Worm (Caenorhabditis elegans) whole organism, L2 larva: ENCODE measurements around the gene bud-31.
A peak's percentile ranks its signal among the peaks of the same experiment; 100 is the strongest.

Experiments
- C34F6.9 ChIP-seq: fragments of 150-350 bp; optimal IDR thresholded peaks from 2 replicates; lab custom pipeline; 2014; ENCODE audit warnings: missing biosample characterization, missing genetic modification characterization
- F13H6.1 ChIP-seq: sonication (generic microtip); optimal IDR thresholded peaks from 2 replicates; lab custom pipeline; 2016; ENCODE audit warnings: missing genetic modification characterization, missing compliant biosample characterization
- R02D3.7 ChIP-seq: fragments of 150-350 bp; optimal IDR thresholded peaks from 2 replicates; lab custom pipeline; 2014; ENCODE audit warnings: missing biosample characterization, missing genetic modification characterization
- alr-1 ChIP-seq: fragments of 150-350 bp; optimal IDR thresholded peaks from 2 replicates; lab custom pipeline; 2014; ENCODE audit warnings: missing biosample characterization, missing genetic modification characterization
- aly-2 ChIP-seq: fragments of 150-350 bp; optimal IDR thresholded peaks from 2 replicates; lab custom pipeline; 2014; ENCODE audit warnings: missing biosample characterization, missing genetic modification characterization
- blmp-1 ChIP-seq: sonication (generic microtip); optimal IDR thresholded peaks from 2 replicates; lab custom pipeline; 2017; ENCODE audit warnings: missing genetic modification characterization, mild to moderate bottlenecking, missing compliant biosample characterization, antibody characterized with exemption, moderate library complexity; ENCODE audit not compliant: insufficient read depth
- ceh-16 ChIP-seq: fragments of 150-350 bp; optimal IDR thresholded peaks from 2 replicates; lab custom pipeline; 2014; ENCODE audit warnings: missing biosample characterization, missing genetic modification characterization
- crh-2 ChIP-seq: sonication (generic microtip); optimal IDR thresholded peaks from 2 replicates; lab custom pipeline; 2017; ENCODE audit warnings: missing biosample characterization, missing genetic modification characterization
- dmd-4 ChIP-seq: sonication (generic microtip); optimal IDR thresholded peaks from 2 replicates; lab custom pipeline; 2017; ENCODE audit warnings: missing biosample characterization, missing genetic modification characterization
- egl-27 ChIP-seq: sonication (generic microtip); optimal IDR thresholded peaks from 3 replicates; lab custom pipeline; 2017; ENCODE audit warnings: missing biosample characterization, missing genetic modification reagents, missing genetic modification characterization
- fos-1 ChIP-seq: fragments of 150-350 bp; optimal IDR thresholded peaks from 2 replicates; lab custom pipeline; 2014; ENCODE audit warnings: missing biosample characterization, missing genetic modification characterization
- gmeb-1 ChIP-seq: fragments of 150-350 bp; optimal IDR thresholded peaks from 2 replicates; lab custom pipeline; 2014; ENCODE audit warnings: missing biosample characterization, missing genetic modification characterization
- lin-39 ChIP-seq: fragments of 150-350 bp; optimal IDR thresholded peaks from 2 replicates; lab custom pipeline; 2014; ENCODE audit warnings: missing biosample characterization, missing genetic modification reagents, missing genetic modification characterization
- lsy-2 ChIP-seq, 2 experiments: fragments of 150-350 bp in 1 of 2; sonication (generic microtip) in 1 of 2; optimal IDR thresholded peaks; 2 replicates each; lab custom pipeline; 2014 to 2017; ENCODE audit warnings: missing biosample characterization in 2 of 2, missing genetic modification characterization in 2 of 2
- mdl-1 ChIP-seq, 2 experiments: fragments of 150-350 bp in 1 of 2; sonication (generic microtip) in 1 of 2; optimal IDR thresholded peaks; 2 replicates each; lab custom pipeline; 2017; ENCODE audit warnings: missing biosample characterization in 2 of 2, missing genetic modification characterization in 2 of 2
- nhr-10 ChIP-seq: sonication (generic microtip); optimal IDR thresholded peaks from 2 replicates; lab custom pipeline; 2017; ENCODE audit warnings: missing biosample characterization, missing genetic modification characterization
- nhr-12 ChIP-seq: fragments of 150-350 bp; optimal IDR thresholded peaks from 2 replicates; lab custom pipeline; 2014; ENCODE audit warnings: missing biosample characterization, missing genetic modification characterization
- nhr-129 ChIP-seq: fragments of 150-350 bp; optimal IDR thresholded peaks from 2 replicates; lab custom pipeline; 2014; ENCODE audit warnings: missing biosample characterization, missing genetic modification characterization
- nhr-21 ChIP-seq: fragments of 150-350 bp; optimal IDR thresholded peaks from 2 replicates; lab custom pipeline; 2014; ENCODE audit warnings: missing biosample characterization, missing genetic modification characterization
- nhr-23 ChIP-seq: fragments of 150-350 bp; optimal IDR thresholded peaks from 2 replicates; lab custom pipeline; 2014; ENCODE audit warnings: missing biosample characterization, missing genetic modification reagents, missing genetic modification characterization
- nhr-237 ChIP-seq: fragments of 150-350 bp; optimal IDR thresholded peaks from 2 replicates; lab custom pipeline; 2014; ENCODE audit warnings: missing biosample characterization, missing genetic modification characterization
- nhr-25 ChIP-seq: fragments of 150-350 bp; sonication (generic microtip); optimal IDR thresholded peaks from 3 replicates; lab custom pipeline; 2014; ENCODE audit warnings: missing biosample characterization, missing genetic modification characterization
- nhr-6 ChIP-seq: fragments of 150-350 bp; optimal IDR thresholded peaks from 2 replicates; lab custom pipeline; 2014; ENCODE audit warnings: missing biosample characterization, missing genetic modification characterization
- peb-1 ChIP-seq: fragments of 150-350 bp; optimal IDR thresholded peaks from 2 replicates; lab custom pipeline; 2014; ENCODE audit warnings: missing biosample characterization, missing genetic modification characterization
- sem-4 ChIP-seq: fragments of 150-350 bp; optimal IDR thresholded peaks from 2 replicates; lab custom pipeline; 2014; ENCODE audit warnings: missing biosample characterization, missing genetic modification reagents, missing genetic modification characterization
- sma-3 ChIP-seq: sonication (generic microtip); optimal IDR thresholded peaks from 2 replicates; lab custom pipeline; 2016; ENCODE audit warnings: missing genetic modification reagents, missing genetic modification characterization, missing compliant biosample characterization
- sma-9 ChIP-seq, 2 experiments: fragments of 150-350 bp in 1 of 2; sonication (generic microtip) in 1 of 2; optimal IDR thresholded peaks; 2 replicates each; lab custom pipeline; 2014 to 2016; ENCODE audit warnings: missing genetic modification characterization in 2 of 2, mild to moderate bottlenecking in 1 of 2, missing biosample characterization in 1 of 2, missing compliant biosample characterization in 1 of 2, missing genetic modification reagents in 1 of 2, moderate library complexity in 1 of 2
- unc-55 ChIP-seq: fragments of 150-350 bp; sonication (generic microtip); optimal IDR thresholded peaks from 3 replicates; lab custom pipeline; 2014; ENCODE audit warnings: missing biosample characterization, missing genetic modification reagents, missing genetic modification characterization
- ztf-1 ChIP-seq: fragments of 200-800 bp; sonication (Bioruptor generic); conservative IDR thresholded peaks from 2 replicates; pipeline ENCODE4 v1.3.6; 2022; ENCODE audit warnings: missing genetic modification characterization, missing compliant biosample characterization
- ztf-4 ChIP-seq: fragments of 150-350 bp; optimal IDR thresholded peaks from 2 replicates; lab custom pipeline; 2014; ENCODE audit warnings: missing biosample characterization, missing genetic modification characterization

The bud-31 gene

DNA sequence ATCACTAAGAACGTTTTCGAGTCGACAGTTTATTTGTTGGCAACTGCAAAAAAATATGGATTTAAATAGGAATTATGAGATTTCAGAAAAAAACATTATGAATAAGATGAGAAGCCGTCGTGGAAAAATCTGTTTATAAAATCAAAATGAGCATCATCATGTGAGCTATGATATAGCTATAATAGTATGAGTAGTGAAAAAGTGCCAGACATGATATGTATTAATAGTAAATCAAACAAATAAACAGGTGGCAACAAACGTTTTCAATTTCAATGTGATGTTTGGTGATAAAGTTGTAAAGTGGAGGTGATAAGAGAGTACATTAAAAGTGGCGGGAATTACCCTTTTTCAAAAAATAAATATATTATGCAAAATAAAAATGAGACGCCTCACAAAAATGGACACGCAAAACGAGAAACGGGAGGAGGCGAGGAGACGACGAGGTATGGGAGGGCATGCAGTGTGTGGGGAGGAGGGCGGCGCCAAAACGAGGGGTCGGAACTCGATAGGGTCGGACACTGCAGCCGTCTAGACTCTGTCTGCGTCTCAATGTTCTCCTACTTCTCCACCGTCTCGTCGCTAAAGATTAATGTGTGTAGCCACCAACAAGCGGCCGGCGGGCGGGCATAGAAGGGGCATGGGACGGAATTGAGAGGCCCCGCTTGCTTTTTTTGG is 28.6 kb downstream of the bud-31 start, which contains the start of gene C07A9.9 (continued):
- TF ChIP-seq nhr-25 (tag; lab: Kevin White, UChicago) (peak; percentile 61), blmp-1 (tag; lab: Kevin White, UChicago) (peak; percentile 68), ceh-16 (peak; percentile 54), nhr-21 (tag; lab: Kevin White, UChicago) (peak; percentile 73), sem-4 (tag; lab: Kevin White, UChicago) (peak; percentile 13)

DNA sequence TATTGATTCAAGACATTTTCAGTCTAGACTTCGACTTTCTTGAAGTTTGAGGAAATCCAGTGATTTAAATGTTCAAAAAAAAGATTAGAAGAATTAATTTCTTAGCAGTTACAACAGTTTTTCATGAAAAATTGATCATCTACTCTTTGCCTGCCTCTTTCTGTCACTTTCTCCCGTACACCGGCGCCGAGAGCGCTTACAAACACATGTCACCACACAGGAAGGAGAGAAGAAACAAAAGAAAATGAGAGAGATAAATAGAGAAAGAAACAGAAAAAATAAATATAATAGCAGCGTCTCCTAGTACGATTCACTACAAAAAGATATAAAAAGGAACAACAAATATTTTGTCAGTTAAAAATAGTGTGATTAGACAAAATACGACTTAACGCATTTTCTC is 29.6 kb downstream of the bud-31 start:
- TF ChIP-seq fos-1 (tag; lab: Kevin White, UChicago) = peak; percentile 67
- TF ChIP-seq alr-1 (tag; lab: Kevin White, UChicago) = no peak
- TF ChIP-seq nhr-25 (tag; lab: Kevin White, UChicago) = peak; percentile 45
- peak; percentile 64 for TF ChIP-seq sma-9 (GFP tag; optimal IDR thresholded peaks at IDR 0.05; lab: Kevin White, UChicago)
- TF ChIP-seq sma-9 (tag; optimal IDR thresholded peaks at IDR 0.05; lab: Kevin White, UChicago) = no peak
- TF ChIP-seq dmd-4 (tag; lab: Kevin White, UChicago) = no peak
- TF ChIP-seq F13H6.1 (tag; lab: Kevin White, UChicago) = no peak
- no peak for TF ChIP-seq nhr-129 (tag; lab: Kevin White, UChicago)
- TF ChIP-seq blmp-1 (tag; lab: Kevin White, UChicago) = peak; percentile 88
- TF ChIP-seq, all 48 proteins: peak for 4

DNA sequence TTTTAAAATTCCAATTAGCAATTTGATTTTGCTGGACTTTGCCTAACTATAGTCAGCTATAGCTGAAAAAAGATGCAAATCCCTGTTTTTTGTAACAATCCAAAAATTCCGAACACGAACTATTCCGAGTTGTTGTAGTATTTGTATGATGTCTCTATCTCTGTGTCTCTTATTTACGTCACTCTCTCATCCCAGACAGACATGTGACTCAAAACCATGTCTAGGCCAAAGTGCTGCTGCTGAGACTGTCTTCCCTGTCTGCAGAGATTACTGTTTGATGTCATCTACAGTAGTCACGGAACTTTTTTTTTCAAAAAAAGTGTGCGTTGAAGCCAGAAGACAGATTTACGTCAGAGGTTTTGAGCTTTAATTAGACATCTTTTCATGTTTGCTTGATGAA is 30.1 kb downstream of the bud-31 start:
- TF ChIP-seq peb-1 (tag; lab: Kevin White, UChicago) (no peak), unc-55 (GFP tag; lab: Kevin White, UChicago) (peak; percentile 7), nhr-25 (tag; lab: Kevin White, UChicago) (peak; percentile 14), aly-2 (tag; lab: Kevin White, UChicago) (no peak), sem-4 (tag; lab: Kevin White, UChicago) (peak; percentile 15), nhr-12 (tag; lab: Kevin White, UChicago) (no peak), nhr-6 (tag; lab: Kevin White, UChicago) (peak; percentile 20), crh-2 (tag; lab: Kevin White, UChicago) (no peak), sma-3 (GFP tag; lab: Kevin White, UChicago) (peak; percentile 55), R02D3.7 (tag; lab: Kevin White, UChicago) (no peak), lsy-2 (tag; optimal IDR thresholded peaks at IDR 0.05; lab: Kevin White, UChicago) (peak in 1 of 2 experiments; percentile 4), sma-9 (GFP tag; optimal IDR thresholded peaks at IDR 0.05; lab: Kevin White, UChicago) (peak; percentile 94), sma-9 (tag; optimal IDR thresholded peaks at IDR 0.05; lab: Kevin White, UChicago) (no peak), nhr-129 (tag; lab: Kevin White, UChicago) (peak; percentile 59), ztf-1 (GFP tag; lab: Robert Waterston, UW) (no peak), egl-27 (tag; lab: Kevin White, UChicago) (peak; percentile 18), gmeb-1 (tag; lab: Kevin White, UChicago) (peak; percentile 18)
- TF ChIP-seq, all 48 proteins: peak for 10

DNA sequence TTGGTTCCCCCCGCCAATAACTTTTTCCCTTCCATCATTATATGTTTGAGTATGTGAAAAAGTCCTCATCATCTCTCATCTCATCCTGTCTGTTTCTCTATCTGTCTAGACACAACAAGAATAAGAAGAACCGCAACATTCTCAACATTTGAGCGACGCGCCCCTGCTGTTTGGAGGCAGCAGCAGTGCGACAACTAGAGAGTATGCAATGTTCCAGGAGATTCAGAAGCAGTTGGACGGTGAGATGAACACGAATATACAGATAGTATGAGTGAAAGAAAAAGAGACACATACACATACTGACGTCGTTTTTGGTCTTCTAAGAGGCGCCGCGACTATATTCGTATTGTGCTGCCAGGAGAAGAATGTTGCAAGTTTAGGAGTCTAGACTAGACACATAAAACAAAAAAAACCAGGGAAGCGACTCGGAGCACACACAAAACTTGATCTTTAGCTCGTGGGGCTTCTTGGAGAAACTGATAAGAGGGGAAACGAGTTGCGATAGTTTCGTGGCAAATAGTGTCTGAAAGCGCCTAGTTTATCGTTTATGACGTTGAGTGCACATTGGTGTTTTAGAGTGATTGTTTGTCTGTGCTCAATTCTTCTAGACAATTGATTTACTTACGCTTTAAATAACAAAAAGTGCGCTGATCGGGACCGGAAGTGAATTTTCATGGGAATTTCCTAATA is 30.7 kb downstream of the bud-31 start:
- TF ChIP-seq C34F6.9 (tag; lab: Kevin White, UChicago) = peak; percentile 67
- TF ChIP-seq ztf-4 (tag; lab: Kevin White, UChicago) = peak; percentile 47
- peak; percentile 5 for TF ChIP-seq nhr-25 (tag; lab: Kevin White, UChicago)
- no peak for TF ChIP-seq R02D3.7 (tag; lab: Kevin White, UChicago)
- TF ChIP-seq sem-4 (tag; lab: Kevin White, UChicago) = peak; percentile 13
- TF ChIP-seq sma-9 (GFP tag; optimal IDR thresholded peaks at IDR 0.05; lab: Kevin White, UChicago) = peak; percentile 51
- TF ChIP-seq sma-9 (tag; optimal IDR thresholded peaks at IDR 0.05; lab: Kevin White, UChicago) = no peak
- TF ChIP-seq nhr-129 (tag; lab: Kevin White, UChicago) = peak; percentile 74
- TF ChIP-seq dmd-4 (tag; lab: Kevin White, UChicago) = no peak
- peak in 1 of 2 experiments; percentile 44 for TF ChIP-seq lsy-2 (tag; optimal IDR thresholded peaks at IDR 0.05; lab: Kevin White, UChicago)
- TF ChIP-seq nhr-10 (tag; lab: Kevin White, UChicago) = no peak
- TF ChIP-seq unc-55 (GFP tag; lab: Kevin White, UChicago) = peak; percentile 73
- no peak for TF ChIP-seq lin-39 (tag; lab: Kevin White, UChicago)
- peak; percentile 19 for TF ChIP-seq nhr-6 (tag; lab: Kevin White, UChicago)
- TF ChIP-seq gmeb-1 (tag; lab: Kevin White, UChicago) = no peak
- TF ChIP-seq nhr-21 (tag; lab: Kevin White, UChicago) = peak; percentile 61
- peak; percentile 21 for TF ChIP-seq F13H6.1 (tag; lab: Kevin White, UChicago)
- no peak for TF ChIP-seq nhr-237
- TF ChIP-seq nhr-23 (tag; lab: Kevin White, UChicago) = no peak
- no peak for TF ChIP-seq alr-1 (tag; lab: Kevin White, UChicago)
- peak in 1 of 2 experiments; percentile 48 for TF ChIP-seq mdl-1 (tag; optimal IDR thresholded peaks at IDR 0.05; lab: Kevin White, UChicago)
- TF ChIP-seq fos-1 (tag; lab: Kevin White, UChicago) = peak; percentile 45
